Worm (Caenorhabditis elegans) whole organism, late embryonic: Measurements from ENCODE around the gene F10D2.16.

ENCODE experiments used
- C08G9.2 ChIP-seq: sonication (generic microtip); optimal IDR thresholded peaks from 2 replicates; lab custom pipeline; 2016; ENCODE audit warnings: mild to moderate bottlenecking, missing genetic modification characterization, moderate library complexity, missing compliant biosample characterization
- C38D4.7 ChIP-seq: fragments of 200-800 bp; sonication (Bioruptor generic); optimal IDR thresholded peaks from 2 replicates; lab custom pipeline; 2018; ENCODE audit warnings: mild to moderate bottlenecking, missing genetic modification characterization, moderate library complexity, missing compliant biosample characterization
- K09A11.1 ChIP-seq: sonication (generic microtip); optimal IDR thresholded peaks from 2 replicates; lab custom pipeline; 2017; ENCODE audit warnings: antibody characterized with exemption, mild to moderate bottlenecking, missing genetic modification characterization, missing compliant biosample characterization; ENCODE audit not compliant: insufficient read depth
- ahr-1 ChIP-seq: sonication (generic microtip); optimal IDR thresholded peaks from 2 replicates; lab custom pipeline; 2016; ENCODE audit warnings: missing genetic modification characterization, missing compliant biosample characterization
- ama-1 ChIP-seq: fragments of 150-350 bp; optimal IDR thresholded peaks from 2 replicates; lab custom pipeline; 2014
- ceh-14 ChIP-seq: sonication (generic microtip); optimal IDR thresholded peaks from 2 replicates; lab custom pipeline; 2016; ENCODE audit warnings: missing genotype, missing genetic modification characterization, missing compliant biosample characterization
- ceh-2 ChIP-seq: sonication (generic microtip); optimal IDR thresholded peaks from 2 replicates; lab custom pipeline; 2016; ENCODE audit warnings: missing genotype, missing genetic modification characterization, missing compliant biosample characterization
- ceh-24 ChIP-seq: sonication (generic microtip); optimal IDR thresholded peaks from 2 replicates; lab custom pipeline; 2016; ENCODE audit warnings: mild to moderate bottlenecking, missing genetic modification characterization, missing compliant biosample characterization
- ceh-30 ChIP-seq: fragments of 150-350 bp; optimal IDR thresholded peaks from 2 replicates; lab custom pipeline; 2014; ENCODE audit warnings: missing biosample characterization, missing genetic modification characterization
- ceh-31 ChIP-seq: sonication (generic microtip); optimal IDR thresholded peaks from 2 replicates; lab custom pipeline; 2016; ENCODE audit warnings: missing genetic modification characterization, missing compliant biosample characterization
- ceh-34 ChIP-seq: sonication (generic microtip); optimal IDR thresholded peaks from 2 replicates; lab custom pipeline; 2016; ENCODE audit warnings: mild to moderate bottlenecking, missing genetic modification characterization, missing compliant biosample characterization
- ceh-48 ChIP-seq: sonication (generic microtip); optimal IDR thresholded peaks from 2 replicates; lab custom pipeline; 2016; ENCODE audit warnings: missing genetic modification characterization, inconsistent platforms, missing compliant biosample characterization
- ceh-9 ChIP-seq: sonication (generic microtip); optimal IDR thresholded peaks from 2 replicates; lab custom pipeline; 2016; ENCODE audit warnings: mild to moderate bottlenecking, missing genetic modification characterization, inconsistent platforms, missing compliant biosample characterization
- che-1 ChIP-seq: sonication (generic microtip); optimal IDR thresholded peaks from 2 replicates; lab custom pipeline; 2016; ENCODE audit warnings: mild to moderate bottlenecking, missing genetic modification characterization, missing compliant biosample characterization
- elt-2 ChIP-seq: sonication (generic microtip); optimal IDR thresholded peaks from 2 replicates; lab custom pipeline; 2016; ENCODE audit warnings: missing genetic modification reagents, missing genetic modification characterization, missing compliant biosample characterization
- fax-1 ChIP-seq: sonication (generic microtip); optimal IDR thresholded peaks from 2 replicates; lab custom pipeline; 2016; ENCODE audit warnings: missing genotype, missing genetic modification characterization, missing compliant biosample characterization
- gmeb-2 ChIP-seq: sonication (generic microtip); optimal IDR thresholded peaks from 2 replicates; lab custom pipeline; 2016; ENCODE audit warnings: missing genetic modification characterization, inconsistent platforms, missing compliant biosample characterization
- hlh-13 ChIP-seq: fragments of 200-800 bp; sonication (Bioruptor generic); optimal IDR thresholded peaks from 2 replicates; lab custom pipeline; 2018; ENCODE audit warnings: mild to moderate bottlenecking, missing genetic modification characterization, missing compliant biosample characterization
- hlh-30 ChIP-seq: sonication (generic microtip); optimal IDR thresholded peaks from 2 replicates; lab custom pipeline; 2017; ENCODE audit warnings: antibody characterized with exemption, missing genetic modification characterization, missing compliant biosample characterization; ENCODE audit not compliant: insufficient read depth
- lim-6 ChIP-seq: sonication (generic microtip); optimal IDR thresholded peaks from 2 replicates; lab custom pipeline; 2016; ENCODE audit warnings: missing genetic modification characterization, missing compliant biosample characterization
- mec-3 ChIP-seq: sonication (generic microtip); optimal IDR thresholded peaks from 2 replicates; lab custom pipeline; 2016; ENCODE audit warnings: borderline replicate concordance, missing genetic modification characterization, missing compliant biosample characterization
- nfya-1 ChIP-seq: sonication (generic microtip); optimal IDR thresholded peaks from 2 replicates; lab custom pipeline; 2017; ENCODE audit warnings: missing genetic modification characterization, mild to moderate bottlenecking, missing compliant biosample characterization, antibody characterized with exemption, moderate library complexity
- nhr-11 ChIP-seq: fragments of 150-350 bp; optimal IDR thresholded peaks from 2 replicates; lab custom pipeline; 2014; ENCODE audit warnings: missing biosample characterization, missing genetic modification characterization
- nhr-232 ChIP-seq: sonication (generic microtip); optimal IDR thresholded peaks from 2 replicates; lab custom pipeline; 2016; ENCODE audit warnings: missing genetic modification characterization, missing compliant biosample characterization
- odd-2 ChIP-seq: sonication (generic microtip); optimal IDR thresholded peaks from 2 replicates; lab custom pipeline; 2017; ENCODE audit warnings: antibody characterized with exemption, mild to moderate bottlenecking, missing genetic modification characterization, missing compliant biosample characterization
- pax-1 ChIP-seq: fragments of 150-350 bp; optimal IDR thresholded peaks from 2 replicates; lab custom pipeline; 2014; ENCODE audit warnings: missing biosample characterization, missing genetic modification characterization
- pha-2 ChIP-seq: sonication (generic microtip); optimal IDR thresholded peaks from 2 replicates; lab custom pipeline; 2017; ENCODE audit warnings: mild to moderate bottlenecking, missing genetic modification characterization, missing compliant biosample characterization
- pha-4 ChIP-seq: fragments of 150-350 bp; optimal IDR thresholded peaks from 2 replicates; lab custom pipeline; 2018; ENCODE audit warnings: missing biosample characterization, missing genetic modification reagents, missing genetic modification characterization
- ref-2 ChIP-seq: sonication (generic microtip); optimal IDR thresholded peaks from 2 replicates; lab custom pipeline; 2016; ENCODE audit warnings: missing genetic modification characterization, missing compliant biosample characterization
- sdc-2 ChIP-seq: sonication (generic microtip); optimal IDR thresholded peaks from 2 replicates; lab custom pipeline; 2016; ENCODE audit warnings: missing genotype, missing genetic modification characterization, missing compliant biosample characterization
- sox-2 ChIP-seq: fragments of 200-800 bp; sonication (Bioruptor generic); IDR thresholded peaks from 2 replicates; pipeline ENCODE4 v1.3.6; 2022; ENCODE audit warnings: missing genetic modification reagents, missing genetic modification characterization, missing compliant biosample characterization
- sox-4 ChIP-seq: sonication (generic microtip); optimal IDR thresholded peaks from 2 replicates; lab custom pipeline; 2017; ENCODE audit warnings: mild to moderate bottlenecking, missing genetic modification characterization, inconsistent platforms, missing compliant biosample characterization
- tbx-2 ChIP-seq: sonication (generic microtip); optimal IDR thresholded peaks from 2 replicates; lab custom pipeline; 2016; ENCODE audit warnings: missing genetic modification characterization, missing compliant biosample characterization
- unc-3 ChIP-seq, 2 experiments: fragments of 200-800 bp in 1 of 2; sonication (Bioruptor generic) in 1 of 2; sonication (generic microtip) in 1 of 2; conservative IDR thresholded peaks in 1 of 2; optimal IDR thresholded peaks in 1 of 2; 2 replicates each; pipeline versions ENCODE4 v1.3.6 to Lab custom; 2016 to 2022; ENCODE audit warnings: missing compliant biosample characterization in 2 of 2, missing genetic modification characterization in 2 of 2, missing genetic modification reagents in 1 of 2
- unc-55 ChIP-seq: sonication (generic microtip); optimal IDR thresholded peaks from 2 replicates; lab custom pipeline; 2017; ENCODE audit warnings: missing biosample characterization, missing genetic modification reagents, missing genetic modification characterization
- unc-86 ChIP-seq: sonication (generic microtip); optimal IDR thresholded peaks from 2 replicates; lab custom pipeline; 2016; ENCODE audit warnings: missing genetic modification characterization, missing compliant biosample characterization

F10D2.16 gene

DNA sequence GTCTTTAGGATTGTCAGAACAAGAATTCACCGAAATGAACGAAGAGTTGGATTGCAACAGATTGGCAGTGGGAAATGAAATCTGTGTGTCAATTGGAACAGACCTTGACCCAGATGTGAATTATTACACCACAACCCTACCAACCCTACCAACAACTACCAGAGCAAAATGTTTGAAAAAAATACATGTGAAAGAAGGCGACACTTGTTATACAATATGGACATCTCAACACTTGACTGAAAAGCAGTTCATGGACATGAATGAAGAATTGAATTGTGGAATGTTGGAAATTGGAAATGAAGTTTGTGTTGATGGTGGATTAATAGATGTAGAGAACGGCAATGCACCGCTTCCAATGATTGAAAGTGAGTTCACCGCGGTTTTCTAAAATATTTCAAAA lies 10.1 kb upstream of the F10D2.16 start:
- TF ChIP-seq ceh-34 (tag; lab: Kevin White, UChicago) (no peak), pax-1 (tag; lab: Kevin White, UChicago) (no peak), ceh-9 (no peak), ceh-14 (tag; lab: Kevin White, UChicago) (no peak), sox-2 (GFP tag; lab: Robert Waterston, UW) (no peak), nhr-11 (tag; lab: Kevin White, UChicago) (no peak), ama-1 (no peak), hlh-13 (GFP tag; lab: Kevin White, UChicago) (no peak), che-1 (tag; lab: Kevin White, UChicago) (no peak), ceh-31 (tag; lab: Kevin White, UChicago) (no peak), hlh-30 (tag; lab: Kevin White, UChicago) (no peak), ref-2 (tag; lab: Kevin White, UChicago) (no peak), mec-3 (tag; lab: Kevin White, UChicago) (no peak), ahr-1 (tag; lab: Kevin White, UChicago) (no peak), unc-86 (tag; lab: Kevin White, UChicago) (no peak), sdc-2 (tag; lab: Kevin White, UChicago) (no peak), unc-3 (GFP tag; conservative IDR thresholded peaks at IDR 0.05; lab: Robert Waterston, UW) (no peak), unc-3 (tag; optimal IDR thresholded peaks at IDR 0.05; lab: Kevin White, UChicago) (no peak)

DNA sequence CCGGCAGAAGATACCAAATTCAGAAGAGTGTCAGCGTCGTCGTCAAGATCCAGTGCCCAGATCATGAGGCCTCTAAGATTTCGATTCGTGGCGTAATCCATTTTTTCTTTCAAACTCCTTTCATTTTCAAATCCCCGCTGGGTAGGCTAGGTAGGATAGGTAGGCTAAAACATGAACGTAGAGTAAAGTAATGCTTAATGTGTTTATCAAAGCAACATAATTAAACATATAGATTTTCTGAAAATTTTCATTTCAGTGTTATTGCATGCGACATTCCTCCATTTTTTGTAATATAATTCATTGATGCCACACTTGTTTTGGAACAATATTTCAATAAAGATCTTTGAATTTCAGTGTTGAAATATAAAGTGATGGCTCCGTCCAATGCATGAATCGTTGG lies 4.6 kb upstream of the F10D2.16 start, which contains the start of gene T01C4.8:
Gene T01C4.8 (minus strand): TSS at position 101 of the 400 bp plus-strand sequence.
- TF ChIP-seq gmeb-2 (tag; lab: Kevin White, UChicago) (no peak), ceh-14 (tag; lab: Kevin White, UChicago) (no peak), nfya-1 (tag; lab: Kevin White, UChicago) (no peak), C08G9.2 (tag; lab: Kevin White, UChicago) (no peak), C38D4.7 (GFP tag; lab: Kevin White, UChicago) (no peak), hlh-30 (tag; lab: Kevin White, UChicago) (no peak), pha-4 (tag; lab: Kevin White, UChicago) (no peak), ceh-34 (tag; lab: Kevin White, UChicago) (no peak), nhr-11 (tag; lab: Kevin White, UChicago) (no peak), odd-2 (tag; lab: Kevin White, UChicago) (no peak)

DNA sequence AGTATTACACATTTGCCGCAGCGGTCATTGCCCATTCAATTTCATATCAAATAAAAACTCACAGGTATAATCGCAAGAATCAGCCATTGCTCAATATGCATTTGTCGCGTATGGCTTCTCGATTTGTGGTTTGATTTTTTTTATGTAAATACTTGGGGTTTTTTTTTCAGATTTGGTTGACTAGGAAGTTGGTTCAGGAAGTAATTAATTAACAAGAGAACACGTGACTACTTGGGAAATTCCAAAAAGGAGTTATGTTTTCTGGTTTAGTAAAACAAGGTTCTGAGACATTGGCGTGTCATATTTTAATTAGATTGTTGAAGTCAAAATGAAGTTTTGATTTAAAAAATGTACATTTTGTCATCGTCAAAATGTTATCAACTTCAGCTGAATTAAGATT lies 3.1 kb upstream of the F10D2.16 start, which contains the start of gene srx-36:
Gene srx-36 (minus strand): TSS at position 101 of the 400 bp plus-strand sequence.
- TF ChIP-seq sox-4 (tag; lab: Kevin White, UChicago) (no peak), nhr-232 (tag; lab: Kevin White, UChicago) (no peak), pha-2 (tag; lab: Kevin White, UChicago) (no peak), sdc-2 (tag; lab: Kevin White, UChicago) (no peak), ceh-9 (no peak), C08G9.2 (tag; lab: Kevin White, UChicago) (no peak), ceh-2 (no peak), ceh-30 (tag; lab: Kevin White, UChicago) (no peak), che-1 (tag; lab: Kevin White, UChicago) (no peak), lim-6 (tag; lab: Kevin White, UChicago) (no peak), hlh-13 (GFP tag; lab: Kevin White, UChicago) (no peak), elt-2 (tag; lab: Kevin White, UChicago) (no peak)

DNA sequence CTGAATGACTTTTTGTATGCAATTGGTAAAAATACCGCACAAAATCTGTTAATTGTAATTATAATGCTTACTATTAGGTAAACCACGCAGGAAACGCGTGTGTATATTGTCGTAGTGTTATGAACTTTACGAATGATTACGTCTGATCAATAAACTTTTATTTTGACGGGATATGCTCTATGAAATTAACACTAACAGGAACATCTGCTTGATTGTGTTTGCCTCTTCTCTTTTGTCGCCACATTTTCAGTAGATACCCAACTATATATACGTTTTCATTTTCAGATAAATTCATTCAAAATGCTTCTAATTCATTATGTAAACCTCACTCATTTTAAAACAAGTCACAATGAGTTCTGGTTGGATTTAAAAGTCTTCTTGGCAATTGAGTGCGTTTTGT lies 1.8 kb upstream of the F10D2.16 start, which contains the start of gene sre-10:
Gene sre-10 (plus strand): TSS at position 301 of the 400 bp plus-strand sequence.
- TF ChIP-seq unc-55, result no peak
- no peak for TF ChIP-seq ceh-24 (tag; lab: Kevin White, UChicago)
- TF ChIP-seq K09A11.1 (tag; lab: Kevin White, UChicago), result no peak
- no peak for TF ChIP-seq sox-4 (tag; lab: Kevin White, UChicago)
- no peak for TF ChIP-seq fax-1
- TF ChIP-seq ceh-30 (tag; lab: Kevin White, UChicago), result no peak
- TF ChIP-seq tbx-2, result no peak
- no peak for TF ChIP-seq ama-1
- no peak for TF ChIP-seq ceh-48
- no peak for TF ChIP-seq pha-4 (tag; lab: Kevin White, UChicago)
